Fruit fly (Drosophila melanogaster) whole organism, embryonic: ENCODE data around the gene CG15390.

Experiments
- Atf6 ChIP-seq: fragments of 200-800 bp; sonication (Bioruptor generic); IDR thresholded peaks from 2 replicates; pipeline ENCODE4 v1.3.6; 2022; ENCODE audit warnings: missing biosample characterization, missing genetic modification characterization
- Bgb ChIP-seq: fragments of 200-800 bp; sonication (Bioruptor generic); IDR thresholded peaks from 2 replicates; pipeline ENCODE4 v1.3.6; 2022; ENCODE audit warnings: missing biosample characterization, missing genetic modification characterization; ENCODE audit not compliant: partially characterized antibody
- CG10147 ChIP-seq: fragments of 200-800 bp; sonication (Bioruptor generic); optimal IDR thresholded peaks from 2 replicates; lab custom pipeline; 2019; ENCODE audit warnings: missing biosample characterization, mild to moderate bottlenecking, missing genetic modification characterization, moderate library complexity
- CG1024 ChIP-seq: fragments of 200-800 bp; sonication (Bioruptor generic); IDR thresholded peaks from 2 replicates; pipeline ENCODE4 v1.3.6; 2022; ENCODE audit warnings: missing biosample characterization, missing genetic modification characterization
- CG10267 ChIP-seq: fragments of 200-800 bp; sonication (Bioruptor generic); optimal IDR thresholded peaks from 2 replicates; lab custom pipeline; 2018; ENCODE audit warnings: missing biosample characterization, mild to moderate bottlenecking, missing genetic modification characterization, moderate library complexity
- CG10979 ChIP-seq: fragments of 200-800 bp; sonication (Bioruptor generic); optimal IDR thresholded peaks from 2 replicates; lab custom pipeline; 2018; ENCODE audit warnings: missing biosample characterization, mild to moderate bottlenecking, missing genetic modification characterization, moderate library complexity
- CG12104 ChIP-seq: fragments of 200-800 bp; sonication (Bioruptor generic); optimal IDR thresholded peaks from 3 replicates; lab custom pipeline; 2016; ENCODE audit warnings: missing biosample characterization, missing genetic modification characterization
- CG12219 ChIP-seq: fragments of 200-800 bp; sonication (Bioruptor generic); optimal IDR thresholded peaks from 3 replicates; lab custom pipeline; 2018; ENCODE audit warnings: missing biosample characterization, mild to moderate bottlenecking, missing genetic modification characterization
- CG1233 ChIP-seq: fragments of 200-800 bp; sonication (Bioruptor generic); optimal IDR thresholded peaks from 4 replicates; lab custom pipeline; 2018; ENCODE audit warnings: missing biosample characterization, mild to moderate bottlenecking, missing genetic modification characterization
- CG12391 ChIP-seq: fragments of 200-800 bp; sonication (Bioruptor generic); optimal IDR thresholded peaks from 3 replicates; lab custom pipeline; 2018; ENCODE audit warnings: missing biosample characterization, mild to moderate bottlenecking, missing genetic modification characterization, moderate library complexity
- CG12744 ChIP-seq: fragments of 200-800 bp; sonication (Bioruptor generic); optimal IDR thresholded peaks from 2 replicates; lab custom pipeline; 2016; ENCODE audit warnings: missing biosample characterization, missing genetic modification characterization
- CG12769 ChIP-seq: fragments of 200-800 bp; sonication (Bioruptor generic); optimal IDR thresholded peaks from 2 replicates; lab custom pipeline; 2019; ENCODE audit warnings: missing biosample characterization, mild to moderate bottlenecking, missing genetic modification characterization, moderate library complexity
- CG12942 ChIP-seq: fragments of 200-800 bp; sonication (Bioruptor generic); optimal IDR thresholded peaks from 3 replicates; lab custom pipeline; 2016; ENCODE audit warnings: missing biosample characterization, missing genetic modification characterization
- CG13123 ChIP-seq: fragments of 200-800 bp; sonication (Bioruptor generic); optimal IDR thresholded peaks from 2 replicates; lab custom pipeline; 2016; ENCODE audit warnings: missing biosample characterization, missing genetic modification characterization
- CG14710 ChIP-seq: fragments of 200-800 bp; sonication (Bioruptor generic); optimal IDR thresholded peaks from 3 replicates; lab custom pipeline; 2019; ENCODE audit warnings: missing biosample characterization, mild to moderate bottlenecking, missing genetic modification characterization, moderate library complexity
- CG16815 ChIP-seq: fragments of 200-800 bp; sonication (Bioruptor generic); optimal IDR thresholded peaks from 3 replicates; lab custom pipeline; 2017; ENCODE audit warnings: missing biosample characterization, mild to moderate bottlenecking, missing genetic modification characterization
- CG17328 ChIP-seq: fragments of 200-800 bp; sonication (Bioruptor generic); IDR thresholded peaks from 2 replicates; pipeline ENCODE4 v1.3.6; 2022; ENCODE audit warnings: missing biosample characterization, missing genetic modification characterization
- CG18476 ChIP-seq: fragments of 200-800 bp; sonication (Bioruptor generic); optimal IDR thresholded peaks from 2 replicates; lab custom pipeline; 2016; ENCODE audit warnings: missing biosample characterization, mild to moderate bottlenecking, missing genetic modification characterization
- CG18599 ChIP-seq: fragments of 200-800 bp; sonication (Bioruptor generic); optimal IDR thresholded peaks from 3 replicates; lab custom pipeline; 2017; ENCODE audit warnings: missing biosample characterization, missing genetic modification characterization, mild to moderate bottlenecking, moderate library complexity, missing genetic modification reagents
- CG3281 ChIP-seq: fragments of 200-800 bp; sonication (Bioruptor generic); optimal IDR thresholded peaks from 3 replicates; lab custom pipeline; 2017; ENCODE audit warnings: missing biosample characterization, mild to moderate bottlenecking, missing genetic modification characterization
- CG4282 ChIP-seq: fragments of 200-800 bp; sonication (Bioruptor generic); optimal IDR thresholded peaks from 2 replicates; lab custom pipeline; 2016; ENCODE audit warnings: missing biosample characterization, missing genetic modification characterization
- CG4360 ChIP-seq: fragments of 200-800 bp; sonication (Bioruptor generic); IDR thresholded peaks from 2 replicates; pipeline ENCODE4 v1.3.6; 2022; ENCODE audit warnings: missing biosample characterization, missing genetic modification characterization
- CG6765 ChIP-seq: fragments of 200-800 bp; sonication (Bioruptor generic); optimal IDR thresholded peaks from 3 replicates; lab custom pipeline; 2017; ENCODE audit warnings: missing biosample characterization, mild to moderate bottlenecking, missing genetic modification characterization
- CG6813 ChIP-seq: fragments of 200-800 bp; sonication (Bioruptor generic); optimal IDR thresholded peaks from 2 replicates; lab custom pipeline; 2017; ENCODE audit warnings: missing biosample characterization, missing genetic modification characterization, mild to moderate bottlenecking, moderate library complexity, missing genetic modification reagents
- CG9727 ChIP-seq: fragments of 200-800 bp; sonication (Bioruptor generic); optimal IDR thresholded peaks from 3 replicates; lab custom pipeline; 2017; ENCODE audit warnings: missing biosample characterization, mild to moderate bottlenecking, missing genetic modification characterization
- Deaf1 ChIP-seq: fragments of 200-800 bp; optimal IDR thresholded peaks from 3 replicates; lab custom pipeline; 2019; ENCODE audit warnings: missing biosample characterization, mild to moderate bottlenecking, missing genetic modification characterization, moderate library complexity
- Dek ChIP-seq: fragments of 200-800 bp; sonication (Bioruptor generic); optimal IDR thresholded peaks from 3 replicates; lab custom pipeline; 2019; ENCODE audit warnings: missing biosample characterization, mild to moderate bottlenecking, missing genetic modification characterization, moderate library complexity
- Dip2 ChIP-seq: fragments of 200-800 bp; sonication (Bioruptor generic); IDR thresholded peaks from 2 replicates; pipeline ENCODE4 v1.3.6; 2022; ENCODE audit warnings: missing biosample characterization, missing genetic modification characterization
- Drgx ChIP-seq: fragments of 200-800 bp; sonication (Bioruptor generic); IDR thresholded peaks from 2 replicates; pipeline ENCODE4 v1.3.6; 2022; ENCODE audit warnings: missing biosample characterization, missing genetic modification characterization
- Fer1 ChIP-seq: fragments of 200-800 bp; sonication (Bioruptor generic); optimal IDR thresholded peaks from 2 replicates; lab custom pipeline; 2017; ENCODE audit warnings: missing biosample characterization, mild to moderate bottlenecking, missing genetic modification characterization
- HHEX ChIP-seq: fragments of 200-800 bp; sonication (Bioruptor generic); optimal IDR thresholded peaks from 3 replicates; lab custom pipeline; 2017; ENCODE audit warnings: missing biosample characterization, mild to moderate bottlenecking, missing genetic modification characterization, missing genetic modification reagents
- Hr39 ChIP-seq: fragments of >200 bp; optimal IDR thresholded peaks from 2 replicates; lab custom pipeline; 2017
- Oaz ChIP-seq: fragments of 200-800 bp; sonication (Bioruptor generic); IDR thresholded peaks from 2 replicates; pipeline ENCODE4 v1.3.6; 2022; ENCODE audit warnings: missing biosample characterization, missing genetic modification characterization
- Poxn ChIP-seq: fragments of 200-800 bp; sonication (Bioruptor generic); IDR thresholded peaks from 2 replicates; pipeline ENCODE4 v1.3.6; 2022; ENCODE audit warnings: missing biosample characterization, missing genetic modification characterization
- Six4 ChIP-seq: fragments of 200-800 bp; sonication (Bioruptor generic); optimal IDR thresholded peaks from 2 replicates; lab custom pipeline; 2016; ENCODE audit warnings: missing biosample characterization, missing genetic modification characterization
- Sox102F ChIP-seq: fragments of 200-800 bp; sonication (Bioruptor generic); optimal IDR thresholded peaks from 2 replicates; lab custom pipeline; 2018; ENCODE audit warnings: missing biosample characterization, mild to moderate bottlenecking, missing genetic modification characterization, moderate library complexity
- chn ChIP-seq: fragments of 200-800 bp; sonication (Bioruptor generic); optimal IDR thresholded peaks from 2 replicates; lab custom pipeline; 2016; ENCODE audit warnings: missing biosample characterization, missing genetic modification characterization
- croc ChIP-seq: fragments of 200-800 bp; sonication (Bioruptor generic); conservative IDR thresholded peaks from 3 replicates; pipeline ENCODE4 v1.3.6; 2022; ENCODE audit warnings: missing biosample characterization, missing genetic modification characterization
- dmrt99B ChIP-seq: fragments of 200-800 bp; sonication (Bioruptor generic); optimal IDR thresholded peaks from 2 replicates; lab custom pipeline; 2018; ENCODE audit warnings: missing biosample characterization, mild to moderate bottlenecking, missing genetic modification characterization, moderate library complexity
- emc ChIP-seq: fragments of 200-800 bp; sonication (Bioruptor generic); optimal IDR thresholded peaks from 2 replicates; lab custom pipeline; 2016; ENCODE audit warnings: missing biosample characterization, missing genetic modification characterization
- ems ChIP-seq: fragments of 200-800 bp; sonication (Bioruptor generic); optimal IDR thresholded peaks from 3 replicates; lab custom pipeline; 2016; ENCODE audit warnings: missing biosample characterization, missing genetic modification characterization
- fd96Cb ChIP-seq: fragments of 200-800 bp; sonication (Bioruptor generic); optimal IDR thresholded peaks from 2 replicates; lab custom pipeline; 2018; ENCODE audit warnings: missing biosample characterization, mild to moderate bottlenecking, missing genetic modification characterization, moderate library complexity
- gem ChIP-seq: fragments of 200-800 bp; sonication (Bioruptor generic); optimal IDR thresholded peaks from 2 replicates; lab custom pipeline; 2019; ENCODE audit warnings: missing biosample characterization, mild to moderate bottlenecking, missing genetic modification characterization, moderate library complexity
- grau ChIP-seq: fragments of 200-800 bp; optimal IDR thresholded peaks from 3 replicates; lab custom pipeline; 2019; ENCODE audit warnings: missing biosample characterization, mild to moderate bottlenecking, missing genetic modification characterization, moderate library complexity
- kah ChIP-seq: fragments of 200-800 bp; sonication (Bioruptor generic); optimal IDR thresholded peaks from 2 replicates; lab custom pipeline; 2018; ENCODE audit warnings: missing biosample characterization, mild to moderate bottlenecking, missing genetic modification characterization
- lbe ChIP-seq: fragments of 200-800 bp; sonication (Bioruptor generic); optimal IDR thresholded peaks from 2 replicates; lab custom pipeline; 2016; ENCODE audit warnings: missing biosample characterization, mild to moderate bottlenecking, missing genetic modification characterization
- pita ChIP-seq: fragments of 200-800 bp; sonication (Bioruptor generic); optimal IDR thresholded peaks from 2 replicates; lab custom pipeline; 2017; ENCODE audit warnings: missing biosample characterization, mild to moderate bottlenecking, missing genetic modification characterization
- row ChIP-seq: fragments of 200-800 bp; sonication (Bioruptor generic); IDR thresholded peaks from 3 replicates; pipeline ENCODE4 v1.3.6; 2022; ENCODE audit warnings: missing biosample characterization, missing genetic modification characterization
- scrt ChIP-seq: fragments of 200-800 bp; sonication (Bioruptor generic); optimal IDR thresholded peaks from 2 replicates; lab custom pipeline; 2018; ENCODE audit warnings: missing biosample characterization, mild to moderate bottlenecking, missing genetic modification characterization, moderate library complexity
- sim ChIP-seq: fragments of 200-800 bp; sonication (Bioruptor generic); IDR thresholded peaks from 2 replicates; pipeline ENCODE4 v1.3.6; 2022; ENCODE audit warnings: missing biosample characterization, missing genetic modification characterization
- tin ChIP-seq: fragments of 200-800 bp; sonication (Bioruptor generic); optimal IDR thresholded peaks from 3 replicates; lab custom pipeline; 2016; ENCODE audit warnings: missing biosample characterization, missing genetic modification characterization

The CG15390 gene

dm6 chr2L:2420490-2420889 lies 46.0 kb downstream of the CG15390 start, which contains the start of gene CG9886 (continued):
- peak; percentile 76 for TF ChIP-seq Sox102F
- peak; percentile 34 for TF ChIP-seq scrt (GFP tag; lab: Kevin White, UChicago)
- peak; percentile 29 for TF ChIP-seq CG12104 (GFP tag; lab: Kevin White, UChicago)
- TF ChIP-seq pita: no peak
- TF ChIP-seq row (GFP tag; lab: Robert Waterston, UW): peak; percentile 85
- TF ChIP-seq CG12769 (tag; lab: Kevin White, UChicago): no peak
- TF ChIP-seq Six4 (GFP tag; lab: Kevin White, UChicago): peak; percentile 48
- peak; percentile 41 for TF ChIP-seq CG6765 (GFP tag; lab: Kevin White, UChicago)
- peak; percentile 77 for TF ChIP-seq Fer1 (GFP tag; lab: Kevin White, UChicago)
- peak; percentile 5 for TF ChIP-seq kah (GFP tag; lab: Kevin White, UChicago)
- TF ChIP-seq Poxn (GFP tag; lab: Robert Waterston, UW): no peak
- TF ChIP-seq Deaf1 (tag; lab: Kevin White, UChicago): peak; percentile 44
- peak; percentile 73 for TF ChIP-seq CG10267 (tag; lab: Kevin White, UChicago)
- peak; percentile 67 for TF ChIP-seq tin (GFP tag; lab: Kevin White, UChicago)
- TF ChIP-seq CG13123 (GFP tag; lab: Kevin White, UChicago): peak; percentile 29
- peak; percentile 66 for TF ChIP-seq CG9727 (GFP tag; lab: Kevin White, UChicago)
- TF ChIP-seq CG3281: peak; percentile 52
- no peak for TF ChIP-seq CG4282 (GFP tag; lab: Kevin White, UChicago)
- TF ChIP-seq dmrt99B: peak; percentile 62
- no peak for TF ChIP-seq CG1024 (GFP tag; lab: Robert Waterston, UW)
- no peak for TF ChIP-seq Hr39 (lab: Kevin White, UChicago)
- peak; percentile 15 for TF ChIP-seq CG12219
- TF ChIP-seq Oaz (GFP tag; lab: Robert Waterston, UW): no peak
- TF ChIP-seq ems: no peak
- TF ChIP-seq lbe (GFP tag; lab: Kevin White, UChicago): no peak
- TF ChIP-seq CG14710: peak; percentile 77
- TF ChIP-seq CG16815: peak; percentile 20
- peak; percentile 56 for TF ChIP-seq Atf6 (GFP tag; lab: Robert Waterston, UW)
- peak; percentile 28 for TF ChIP-seq CG12942 (GFP tag; lab: Kevin White, UChicago)
- TF ChIP-seq CG18599: peak; percentile 71
- TF ChIP-seq Drgx: no peak
- TF ChIP-seq fd96Cb (tag; lab: Kevin White, UChicago): peak; percentile 45
- TF ChIP-seq CG10979 (tag; lab: Kevin White, UChicago): peak; percentile 68
- peak; percentile 27 for TF ChIP-seq CG1233 (GFP tag; lab: Kevin White, UChicago)
- peak; percentile 43; the same call in 2 of the 3 replicates for TF ChIP-seq croc (GFP tag; lab: Robert Waterston, UW)
- peak; percentile 16 for TF ChIP-seq CG12744 (GFP tag; lab: Kevin White, UChicago)
- peak; percentile 15 for TF ChIP-seq CG6813
- TF ChIP-seq gem (tag; lab: Kevin White, UChicago): peak; percentile 87
- peak; percentile 41 for TF ChIP-seq HHEX (GFP tag; lab: Kevin White, UChicago)
- peak; percentile 66 for TF ChIP-seq CG10147 (GFP tag; lab: Kevin White, UChicago)
- TF ChIP-seq emc (GFP tag; lab: Kevin White, UChicago): no peak
- peak; percentile 74 for TF ChIP-seq grau (tag; lab: Kevin White, UChicago)
- no peak for TF ChIP-seq chn
- no peak for TF ChIP-seq Bgb
- peak; percentile 49 for TF ChIP-seq CG18476 (GFP tag; lab: Kevin White, UChicago)
- no peak for TF ChIP-seq CG4360 (GFP tag; lab: Robert Waterston, UW)
- TF ChIP-seq sim (GFP tag; lab: Robert Waterston, UW): peak; percentile 32; the same call in 1 of the 2 replicates
- TF ChIP-seq CG12391 (tag; lab: Kevin White, UChicago): peak; percentile 87
- TF ChIP-seq Dip2 (GFP tag; lab: Robert Waterston, UW): no peak
- peak; percentile 60 for TF ChIP-seq CG17328 (GFP tag; lab: Robert Waterston, UW)
- peak; percentile 57 for TF ChIP-seq Dek
